Worm (Caenorhabditis elegans): ENCODE measurements around the gene clec-197.

clec-197 gene

DNA sequence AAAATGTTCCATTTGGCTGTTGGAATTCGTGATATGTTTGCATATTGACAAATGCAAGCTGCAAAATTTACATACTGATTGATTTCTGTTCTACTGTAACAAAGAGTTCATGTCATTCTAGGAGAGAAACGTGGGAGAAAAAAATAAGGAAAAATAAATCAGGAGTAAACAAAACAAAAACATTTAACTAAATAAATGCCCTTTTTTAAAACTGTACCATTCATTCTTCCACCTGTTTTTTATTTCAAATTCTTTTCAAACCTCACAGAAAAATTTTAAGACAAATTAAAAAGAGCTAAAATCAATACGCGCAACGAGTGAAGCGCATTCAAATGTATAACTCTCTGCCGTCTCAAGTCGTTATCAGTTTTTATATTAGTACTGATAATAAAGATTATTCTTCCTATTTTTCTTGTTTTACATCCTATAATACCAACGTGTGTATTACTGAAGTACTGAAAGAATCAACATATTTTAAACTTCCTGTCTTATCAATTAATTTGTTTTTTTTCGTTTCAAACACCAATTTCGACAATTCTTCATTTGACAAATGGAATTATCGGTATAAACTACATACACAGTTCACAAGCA, 7.5 kb downstream of the clec-197 start, which contains the start of gene C49C3.10:
TSS of gene C49C3.10 (minus strand) at position 51 of the 591 bp plus-strand sequence.
- TF ChIP-seq nhr-28 (tag; optimal IDR thresholded peaks at IDR 0.05) (peak; percentile 73), fos-1 (tag; optimal IDR thresholded peaks at IDR 0.05) (no peak), php-3 (GFP tag; IDR thresholded peaks at IDR 0.05) (no peak), nhr-111 (GFP tag; optimal IDR thresholded peaks at IDR 0.05) (no peak), dmd-6 (GFP tag; IDR thresholded peaks at IDR 0.05) (peak; percentile 46), dpl-1 (GFP tag; optimal IDR thresholded peaks at IDR 0.05) (no peak), mdt-29 (GFP tag; IDR thresholded peaks at IDR 0.05) (no peak), dve-1 (tag; optimal IDR thresholded peaks at IDR 0.05; ENCODE audit: insufficient read depth) (peak; percentile 66), nhr-42 (GFP tag; IDR thresholded peaks at IDR 0.05) (no peak), nhr-237 (tag; optimal IDR thresholded peaks at IDR 0.05) (no peak), zfp-3 (GFP tag; conservative IDR thresholded peaks at IDR 0.05) (no peak), daf-16 (GFP tag; optimal IDR thresholded peaks at IDR 0.05) (no peak), daf-16 (tag; optimal IDR thresholded peaks at IDR 0.05) (peak; percentile 94), ceh-62 (tag; optimal IDR thresholded peaks at IDR 0.05) (no peak), tra-1 (GFP tag; IDR thresholded peaks at IDR 0.05) (no peak), unc-62 (GFP tag; optimal IDR thresholded peaks at IDR 0.05 in 1 of 2) (peak in 1 of 2 experiments; percentile 20), unc-62 (tag; optimal IDR thresholded peaks at IDR 0.05) (no peak), T20F7.1 (GFP tag; optimal IDR thresholded peaks at IDR 0.05) (no peak), hlh-11 (tag; optimal IDR thresholded peaks at IDR 0.05) (peak; percentile 54), ceh-44 (GFP tag; IDR thresholded peaks at IDR 0.05) (no peak), sdz-12 (GFP tag; optimal IDR thresholded peaks at IDR 0.05) (no peak), rbr-2 (tag; optimal IDR thresholded peaks at IDR 0.05) (no peak), lin-39 (tag; optimal IDR thresholded peaks at IDR 0.05) (no peak), pqm-1 (tag; optimal IDR thresholded peaks at IDR 0.05) (peak; percentile 72), nhr-77 (tag; optimal IDR thresholded peaks at IDR 0.05) (peak; percentile 79), F26F4.8 (GFP tag; conservative IDR thresholded peaks at IDR 0.05) (no peak)

DNA sequence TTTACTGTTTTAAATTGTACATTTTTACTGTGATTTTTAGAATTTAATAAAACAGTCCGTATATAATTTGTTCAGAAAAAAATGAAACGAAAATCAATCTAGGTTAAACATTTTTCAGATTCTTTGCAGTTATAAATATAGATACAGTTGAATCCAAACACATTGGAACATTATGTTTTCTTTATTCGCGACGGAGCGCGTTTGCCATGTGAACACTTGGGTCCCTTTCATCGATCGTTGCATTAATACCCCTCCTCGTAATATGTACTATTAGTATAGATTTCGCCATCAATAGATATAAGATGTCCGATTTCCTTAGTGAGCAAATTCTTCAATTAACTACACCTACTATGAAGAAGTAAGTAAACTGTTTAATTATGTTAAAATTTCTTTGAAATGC, 11.5 kb downstream of the clec-197 start, which contains the start of gene C49C3.8:
TSS of gene C49C3.8 (plus strand) at position 173 of the 400 bp plus-strand sequence.
- TF ChIP-seq zfp-3 (GFP tag; conservative IDR thresholded peaks at IDR 0.05) (no peak), dmd-9 (GFP tag; IDR thresholded peaks at IDR 0.05) (no peak), lsy-2 (tag; optimal IDR thresholded peaks at IDR 0.05) (peak in 1 of 2 experiments; percentile 51), unc-130 (GFP tag; optimal IDR thresholded peaks at IDR 0.05) (no peak), lin-38 (GFP tag; IDR thresholded peaks at IDR 0.05) (peak; percentile 40), aha-1 (tag) (peak; percentile 79), mes-2 (tag; optimal IDR thresholded peaks at IDR 0.05; ENCODE audit: poor library complexity, severe bottlenecking) (peak; percentile 27)

DNA sequence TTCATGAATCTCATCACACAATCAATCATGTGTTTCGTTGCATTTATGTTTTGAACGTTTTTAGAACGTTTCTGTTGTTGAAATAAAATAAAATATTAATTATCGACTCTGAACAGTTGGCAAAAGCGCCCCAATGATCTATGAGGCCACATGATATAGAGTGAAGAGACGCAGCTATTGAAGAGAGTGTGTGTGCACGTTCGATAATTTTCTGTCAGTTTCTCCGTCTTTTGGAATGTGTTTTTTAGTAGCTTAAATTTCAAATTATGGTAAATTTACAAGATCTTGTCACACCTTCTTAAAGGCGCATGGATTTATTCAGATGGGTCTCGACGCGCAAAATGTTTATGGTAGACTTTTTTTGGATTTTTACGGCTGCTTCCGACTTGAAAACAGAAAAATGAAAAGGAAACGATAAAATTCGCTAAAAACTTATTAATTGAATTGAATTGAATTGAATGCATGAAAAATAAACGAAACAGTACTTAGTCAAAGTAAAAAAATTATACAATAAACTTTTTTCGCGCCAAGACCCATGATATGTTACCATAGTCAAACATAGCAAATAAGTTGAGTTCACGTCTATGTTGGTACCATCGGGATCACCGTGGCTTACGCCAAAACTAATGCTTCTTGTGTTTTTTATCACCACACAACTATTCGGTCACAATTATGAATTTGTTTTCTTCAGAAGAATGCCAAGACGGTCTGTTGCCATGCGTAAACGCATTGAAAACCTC, 12.8 kb downstream of the clec-197 start, which contains the start of gene C49C3.15:
TSS of gene C49C3.15 (plus strand) at position 690 of the 740 bp plus-strand sequence.
- no peak for TF ChIP-seq F49E8.2 (tag; optimal IDR thresholded peaks at IDR 0.05; ENCODE audit: borderline replicate concordance)
- TF ChIP-seq hlh-30 (tag; optimal IDR thresholded peaks at IDR 0.05; ENCODE audit: insufficient read depth): peak; percentile 96
- TF ChIP-seq pqm-1 (tag; optimal IDR thresholded peaks at IDR 0.05): no peak
- no peak for TF ChIP-seq daf-8 (GFP tag; IDR thresholded peaks at IDR 0.05)
- no peak for TF ChIP-seq unc-39 (tag; optimal IDR thresholded peaks at IDR 0.05)
- no peak for TF ChIP-seq nhr-25 (tag; optimal IDR thresholded peaks at IDR 0.05; ENCODE audit: borderline replicate concordance, insufficient read depth)
- no peak for TF ChIP-seq tra-1 (GFP tag; IDR thresholded peaks at IDR 0.05)
- no peak for TF ChIP-seq nhr-76 (tag; optimal IDR thresholded peaks at IDR 0.05)
- TF ChIP-seq unc-62 (GFP tag; optimal IDR thresholded peaks at IDR 0.05 in 1 of 2): peak in 1 of 2 experiments; percentile 80
- TF ChIP-seq unc-62 (tag; optimal IDR thresholded peaks at IDR 0.05): no peak
- no peak for TF ChIP-seq Y5F2A.4 (GFP tag; optimal IDR thresholded peaks at IDR 0.05)
- TF ChIP-seq hif-1 (tag; optimal IDR thresholded peaks at IDR 0.05): peak in 1 of 2 experiments; percentile 83
- no peak for TF ChIP-seq lin-15B (tag; optimal IDR thresholded peaks at IDR 0.05)
- TF ChIP-seq ztf-7 (tag; optimal IDR thresholded peaks at IDR 0.05): no peak
- no peak for TF ChIP-seq T26A8.4 (GFP tag; IDR thresholded peaks at IDR 0.05)
- TF ChIP-seq nhr-111 (GFP tag; optimal IDR thresholded peaks at IDR 0.05): no peak
- no peak for TF ChIP-seq jun-1 (tag; optimal IDR thresholded peaks at IDR 0.05)
- TF ChIP-seq F26F4.8 (GFP tag; conservative IDR thresholded peaks at IDR 0.05): no peak
- no peak for TF ChIP-seq zip-2 (tag; optimal IDR thresholded peaks at IDR 0.05)
- no peak for TF ChIP-seq snpc-4 (tag; optimal IDR thresholded peaks at IDR 0.05)
- TF ChIP-seq nhr-237 (tag; optimal IDR thresholded peaks at IDR 0.05): no peak
- TF ChIP-seq madf-9 (GFP tag; conservative IDR thresholded peaks at IDR 0.05): no peak
